Fruit fly (Drosophila melanogaster): Measurements from ENCODE around the gene CAH2.

The CAH2 gene

DNA sequence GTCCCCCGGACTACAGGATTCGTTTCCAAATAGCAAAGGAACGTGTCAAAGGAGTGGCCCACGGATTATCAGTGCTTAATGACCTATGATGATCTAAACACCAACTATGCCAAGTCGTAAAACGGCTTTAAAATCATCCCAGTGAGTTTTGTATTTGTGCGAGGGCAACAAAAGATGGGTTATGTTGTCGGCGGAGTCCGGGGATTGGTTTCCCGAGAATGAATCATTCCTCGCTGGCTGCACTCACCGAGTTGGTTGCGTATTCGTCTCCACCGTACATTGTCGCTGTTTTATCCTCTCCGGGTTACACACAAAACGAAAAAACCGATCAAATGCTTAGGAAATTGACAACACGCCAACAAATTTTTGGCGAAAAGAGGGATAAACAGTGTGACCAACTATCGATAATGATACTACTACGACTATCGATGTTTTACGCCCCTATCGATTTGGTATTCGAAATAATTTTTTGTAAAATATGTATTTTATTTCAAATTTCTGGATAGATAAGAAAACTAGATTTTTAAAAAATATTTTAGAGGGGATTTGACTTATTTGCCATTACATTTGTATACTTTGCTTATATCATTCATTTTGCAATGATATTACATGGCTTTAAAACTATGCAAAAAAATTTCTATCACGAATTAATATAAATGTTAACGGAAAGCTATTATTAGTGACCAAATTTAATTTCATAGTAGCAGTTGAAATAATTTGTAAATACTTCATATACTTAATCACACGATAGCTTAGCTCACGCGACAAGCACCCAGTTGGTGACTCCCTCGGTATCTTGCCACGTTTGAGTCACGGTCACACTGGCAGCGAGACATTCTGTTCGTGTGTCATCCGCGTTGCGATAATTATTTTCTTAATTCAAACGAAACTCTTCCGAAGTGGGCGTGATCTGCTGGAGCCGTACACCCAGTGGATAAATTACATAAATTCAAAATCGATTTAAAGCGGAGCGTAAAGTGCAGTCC is 31.4 kb upstream of the CAH2 start, which contains the start of the genes eIF3l and Nrx-IV (continued):
- TF ChIP-seq CG3847 (GFP tag; IDR thresholded peaks at IDR 0.05) (no peak), CG31441 (GFP tag; IDR thresholded peaks at IDR 0.05) (no peak), CG15514 (GFP tag; optimal IDR thresholded peaks at IDR 0.05) (no peak), CG34376 (GFP tag; optimal IDR thresholded peaks at IDR 0.05) (no peak), sc (optimal IDR thresholded peaks at IDR 0.05) (no peak), sc (GFP tag; optimal IDR thresholded peaks at IDR 0.05) (no peak), CG12155 (GFP tag; optimal IDR thresholded peaks at IDR 0.05) (peak; percentile 32), unc-4 (GFP tag; IDR thresholded peaks at IDR 0.05; ENCODE audit: partially characterized antibody) (peak; percentile 71), CG5245 (GFP tag; optimal IDR thresholded peaks at IDR 0.05) (no peak), amos (GFP tag; IDR thresholded peaks at IDR 0.05; ENCODE audit: partially characterized antibody) (peak; percentile 64), CG2129 (GFP tag; IDR thresholded peaks at IDR 0.05; ENCODE audit: partially characterized antibody) (no peak), Dp (GFP tag; optimal IDR thresholded peaks at IDR 0.05) (peak; percentile 5), CG6791 (GFP tag; IDR thresholded peaks at IDR 0.05; ENCODE audit: partially characterized antibody) (peak; percentile 56), wek (GFP tag; optimal IDR thresholded peaks at IDR 0.05) (no peak), CG11560 (tag; IDR thresholded peaks at IDR 0.05) (no peak), twi (tag; optimal IDR thresholded peaks at IDR 0.05) (no peak), CG9817 (tag; optimal IDR thresholded peaks at IDR 0.05) (no peak), CG7745 (tag; optimal IDR thresholded peaks at IDR 0.05) (no peak), tx (GFP tag; optimal IDR thresholded peaks at IDR 0.05) (no peak), BEAF-32 (GFP tag; optimal IDR thresholded peaks at IDR 0.05) (peak; percentile 88), CG16813 (GFP tag; IDR thresholded peaks at IDR 0.05; ENCODE audit: partially characterized antibody) (peak; percentile 66; the same call in 2 of the 3 replicates), CG15696 (tag; optimal IDR thresholded peaks at IDR 0.05) (no peak), sima (GFP tag; optimal IDR thresholded peaks at IDR 0.05) (no peak), knrl (GFP tag; IDR thresholded peaks at IDR 0.05; ENCODE audit: partially characterized antibody) (peak; percentile 76), Ets97D (GFP tag; optimal IDR thresholded peaks at IDR 0.05) (peak; percentile 14), chm (GFP tag; IDR thresholded peaks at IDR 0.05) (no peak), run (tag; optimal IDR thresholded peaks at IDR 0.05) (no peak), ci (GFP tag; IDR thresholded peaks at IDR 0.05) (peak; percentile 28; the same call in 1 of the 3 replicates), shn (GFP tag; optimal IDR thresholded peaks at IDR 0.05) (no peak), trh (GFP tag; optimal IDR thresholded peaks at IDR 0.05) (no peak), CG11723 (GFP tag; optimal IDR thresholded peaks at IDR 0.05) (no peak), Atf-2 (GFP tag; optimal IDR thresholded peaks at IDR 0.05) (no peak), CG18599 (GFP tag; optimal IDR thresholded peaks at IDR 0.05) (no peak), CG17359 (tag; optimal IDR thresholded peaks at IDR 0.05) (no peak), tup (GFP tag; optimal IDR thresholded peaks at IDR 0.05) (no peak), trem (tag; optimal IDR thresholded peaks at IDR 0.05) (peak; percentile 41), BtbVII (GFP tag; optimal IDR thresholded peaks at IDR 0.05) (no peak), Lim3 (GFP tag; IDR thresholded peaks at IDR 0.05) (no peak), CkIIα-i1 (GFP tag; IDR thresholded peaks at IDR 0.05) (no peak), CG14050 (GFP tag; IDR thresholded peaks at IDR 0.05) (no peak), Sox102F (GFP tag; optimal IDR thresholded peaks at IDR 0.05) (no peak), hbn (GFP tag; IDR thresholded peaks at IDR 0.05; ENCODE audit: partially characterized antibody) (peak; percentile 59; the same call in 1 of the 2 replicates), Dref (GFP tag; IDR thresholded peaks at IDR 0.05) (peak; percentile 63), prd (optimal IDR thresholded peaks at IDR 0.05) (no peak), prd (GFP tag; IDR thresholded peaks at IDR 0.05) (no peak), CG8359 (GFP tag; optimal IDR thresholded peaks at IDR 0.05; ENCODE audit: borderline replicate concordance) (no peak), aop (GFP tag; IDR thresholded peaks at IDR 0.05) (no peak), ato (GFP tag; IDR thresholded peaks at IDR 0.05; ENCODE audit: partially characterized antibody) (no peak)
